Worm (Caenorhabditis elegans): ENCODE measurements around the gene B0334.20.

- TF ChIP-seq elt-2 (tag; optimal IDR thresholded peaks at IDR 0.05), result no peak
- TF ChIP-seq nhr-237 (tag; optimal IDR thresholded peaks at IDR 0.05), result no peak
- no peak for TF ChIP-seq pha-4 (tag; optimal IDR thresholded peaks at IDR 0.05)
- TF ChIP-seq R02D3.7 (tag; optimal IDR thresholded peaks at IDR 0.05), result peak; percentile 81
- no peak for TF ChIP-seq ztf-11 (tag; optimal IDR thresholded peaks at IDR 0.05)
- no peak for TF ChIP-seq daf-12 (tag; optimal IDR thresholded peaks at IDR 0.05)
- TF ChIP-seq ztf-4 (tag; optimal IDR thresholded peaks at IDR 0.05), result no peak
- no peak for TF ChIP-seq ceh-16 (tag; optimal IDR thresholded peaks at IDR 0.05)
- TF ChIP-seq nfya-1 (tag; optimal IDR thresholded peaks at IDR 0.05; ENCODE audit: insufficient read depth), result no peak
- TF ChIP-seq unc-39 (tag; optimal IDR thresholded peaks at IDR 0.05), result no peak
Measured at ce11 chrII:11463899-11464298, 36.4 kb downstream of the B0334.20 start.
